Worm (Caenorhabditis elegans) whole organism, young adult: ENCODE data around the gene F37H8.5.

ENCODE experiments used
- B0019.2 ChIP-seq: fragments of 200-800 bp; sonication (Bioruptor generic); conservative IDR thresholded peaks from 2 replicates; pipeline ENCODE4 v1.3.6; 2022; ENCODE audit warnings: missing genetic modification reagents, missing genetic modification characterization, missing compliant biosample characterization
- ZK185.1 ChIP-seq: sonication (generic microtip); optimal IDR thresholded peaks from 2 replicates; lab custom pipeline; 2016; ENCODE audit warnings: mild to moderate bottlenecking, missing genetic modification characterization, missing compliant biosample characterization; ENCODE audit not compliant: poor library complexity, severe bottlenecking
- hrde-1 ChIP-seq: sonication (generic microtip); optimal IDR thresholded peaks from 2 replicates; lab custom pipeline; 2016; ENCODE audit warnings: missing genetic modification characterization, mild to moderate bottlenecking, missing compliant biosample characterization, moderate library complexity, missing genotype, missing genetic modification reagents, borderline replicate concordance
- lsy-27 ChIP-seq: sonication (generic microtip); optimal IDR thresholded peaks from 2 replicates; lab custom pipeline; 2017; ENCODE audit warnings: missing genetic modification characterization, mild to moderate bottlenecking, missing compliant biosample characterization, antibody characterized with exemption, missing genotype, borderline replicate concordance; ENCODE audit not compliant: insufficient read depth
- madf-6 ChIP-seq: fragments of 200-800 bp; sonication (Bioruptor generic); IDR thresholded peaks from 2 replicates; pipeline ENCODE4 v1.3.6; 2022; ENCODE audit warnings: missing genetic modification reagents, missing genetic modification characterization, missing compliant biosample characterization
- mxl-1 ChIP-seq: sonication (generic microtip); optimal IDR thresholded peaks from 2 replicates; lab custom pipeline; 2016; ENCODE audit warnings: missing genetic modification characterization, missing compliant biosample characterization
- rpc-1 ChIP-seq, 2 experiments: fragments of 150-350 bp in 1 of 2; sonication (generic microtip) in 1 of 2; optimal IDR thresholded peaks; 2 replicates each; lab custom pipeline; 2014 to 2018; ENCODE audit warnings: missing biosample characterization in 1 of 2, missing genetic modification characterization in 1 of 2, missing genetic modification reagents in 1 of 2, missing genotype in 1 of 2
- unc-130 ChIP-seq: sonication (generic microtip); optimal IDR thresholded peaks from 2 replicates; lab custom pipeline; 2016; ENCODE audit warnings: missing genetic modification reagents, missing genetic modification characterization, missing compliant biosample characterization

ce11 chrII:11175347-11175746, 12.7 kb upstream of the F37H8.5 start:
- TF ChIP-seq rpc-1 (optimal IDR thresholded peaks at IDR 0.05; lab: Kevin White, UChicago), result no peak
- TF ChIP-seq rpc-1 (tag; optimal IDR thresholded peaks at IDR 0.05; lab: Kevin White, UChicago), result no peak
- no peak for TF ChIP-seq unc-130 (GFP tag; lab: Kevin White, UChicago)
- TF ChIP-seq hrde-1 (tag; lab: Kevin White, UChicago), result no peak
- no peak for TF ChIP-seq mxl-1 (tag; lab: Kevin White, UChicago)
- TF ChIP-seq lsy-27, result no peak
- no peak for TF ChIP-seq B0019.2 (GFP tag; lab: Robert Waterston, UW)
- no peak for TF ChIP-seq ZK185.1 (tag; lab: Kevin White, UChicago)
- TF ChIP-seq madf-6 (GFP tag; lab: Robert Waterston, UW), result no peak
